Worm (Caenorhabditis elegans): ENCODE measurements around the gene F38E11.6.
A peak's percentile ranks its signal among the peaks of the same experiment; 100 is the strongest.

The F38E11.6 gene

DNA sequence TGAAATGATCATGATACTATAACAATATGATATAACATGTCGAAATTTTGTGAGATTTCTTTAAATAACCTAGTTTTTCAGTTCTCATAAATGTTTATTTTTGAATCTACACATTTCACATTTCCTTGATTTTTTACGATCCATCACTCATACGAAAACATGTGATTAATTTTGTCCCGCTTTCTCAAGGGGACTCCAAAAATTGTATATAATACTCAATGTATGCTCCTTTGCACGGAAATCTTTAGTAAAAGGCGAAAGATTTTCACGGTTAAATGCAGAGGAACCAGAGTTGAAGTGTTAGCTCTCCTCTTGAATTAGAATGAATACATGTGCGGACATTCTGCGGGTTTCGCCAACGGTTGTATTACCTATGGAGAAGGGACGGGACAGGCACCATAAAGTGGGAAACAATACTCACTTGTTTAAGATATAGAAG lies 3.0 kb downstream of the F38E11.6 start (continued):
- TF ChIP-seq ekl-4 (GFP tag; IDR thresholded peaks at IDR 0.05) = 0 out of 2 replicates have a peak, but pooled peaks have one; percentile 41
- no peak for TF ChIP-seq let-526 (GFP tag; IDR thresholded peaks at IDR 0.05)
- peak; percentile 84 for TF ChIP-seq him-1 (tag; optimal IDR thresholded peaks at IDR 0.05)
- no peak for TF ChIP-seq unc-130 (GFP tag; optimal IDR thresholded peaks at IDR 0.05)
- TF ChIP-seq Y79H2A.3 (GFP tag; conservative IDR thresholded peaks at IDR 0.05) = no peak
- peak; percentile 81 for TF ChIP-seq snpc-1.3 (tag; optimal IDR thresholded peaks at IDR 0.05; ENCODE audit: insufficient read depth)
- TF ChIP-seq snpc-4 (GFP tag; optimal IDR thresholded peaks at IDR 0.05) = peak; percentile 91
- TF ChIP-seq snpc-4 (tag; optimal IDR thresholded peaks at IDR 0.05) = peak; percentile 89 to 96 (median 93)
- no peak for TF ChIP-seq ztf-6 (GFP tag; IDR thresholded peaks at IDR 0.05)
- peak; percentile 45 for TF ChIP-seq lsl-1 (GFP tag; optimal IDR thresholded peaks at IDR 0.05)
- no peak for TF ChIP-seq F23B12.7 (tag; optimal IDR thresholded peaks at IDR 0.05; ENCODE audit: insufficient read depth)
- TF ChIP-seq bed-2 (GFP tag; IDR thresholded peaks at IDR 0.05) = no peak
- no peak for TF ChIP-seq nhr-179 (tag; optimal IDR thresholded peaks at IDR 0.05)
- no peak for TF ChIP-seq ceh-27 (GFP tag; optimal IDR thresholded peaks at IDR 0.05)
- TF ChIP-seq ceh-91 (GFP tag; IDR thresholded peaks at IDR 0.05) = no peak
- no peak for TF ChIP-seq madf-6 (GFP tag; IDR thresholded peaks at IDR 0.05)
- TF ChIP-seq rpc-1 (optimal IDR thresholded peaks at IDR 0.05) = no peak
- TF ChIP-seq rpc-1 (tag; optimal IDR thresholded peaks at IDR 0.05) = peak; percentile 9
- TF ChIP-seq lir-1 (GFP tag; conservative IDR thresholded peaks at IDR 0.05) = no peak
- no peak for TF ChIP-seq ceh-79 (tag; optimal IDR thresholded peaks at IDR 0.05)
- no peak; the same call in 1 of the 2 replicates for TF ChIP-seq Y53G8AR.9 (GFP tag; conservative IDR thresholded peaks at IDR 0.05)
- TF ChIP-seq B0019.2 (GFP tag; conservative IDR thresholded peaks at IDR 0.05) = 0 out of 2 replicates have a peak, but pooled peaks have one; percentile 16
- TF ChIP-seq somi-1 (GFP tag; optimal IDR thresholded peaks at IDR 0.05) = no peak
- no peak for TF ChIP-seq nhr-90 (tag; optimal IDR thresholded peaks at IDR 0.05)
- no peak for TF ChIP-seq ceh-40 (GFP tag; IDR thresholded peaks at IDR 0.05)
- no peak for TF ChIP-seq hmg-20 (GFP tag; IDR thresholded peaks at IDR 0.05)
- TF ChIP-seq egrh-3 (GFP tag; IDR thresholded peaks at IDR 0.05) = no peak
- no peak for TF ChIP-seq ztf-18 (tag; optimal IDR thresholded peaks at IDR 0.05)
- no peak for TF ChIP-seq aptf-2 (GFP tag; conservative IDR thresholded peaks at IDR 0.05)
- TF ChIP-seq nhr-80 (tag; optimal IDR thresholded peaks at IDR 0.05) = no peak
- TF ChIP-seq K11D2.4 (GFP tag; IDR thresholded peaks at IDR 0.05) = no peak
- TF ChIP-seq hsf-1 (GFP tag; IDR thresholded peaks at IDR 0.05) = peak; percentile 29; the same call in 1 of the 2 replicates
- no peak for TF ChIP-seq dox-1 (GFP tag; IDR thresholded peaks at IDR 0.05)
- no peak for TF ChIP-seq dpff-1 (tag; optimal IDR thresholded peaks at IDR 0.05)
- TF ChIP-seq nfya-1 (tag; optimal IDR thresholded peaks at IDR 0.05; ENCODE audit: borderline replicate concordance, insufficient read depth) = no peak
- TF ChIP-seq mcd-1 (GFP tag; IDR thresholded peaks at IDR 0.05) = no peak
- peak; percentile 73 for TF ChIP-seq hmg-1.2 (GFP tag; IDR thresholded peaks at IDR 0.05)
- TF ChIP-seq ztf-3 (GFP tag; optimal IDR thresholded peaks at IDR 0.05) = no peak
- no peak for TF ChIP-seq lin-35 (GFP tag; optimal IDR thresholded peaks at IDR 0.05)
- no peak for TF ChIP-seq attf-5 (GFP tag; optimal IDR thresholded peaks at IDR 0.05)

All from whole organism, young adult.